Worm (Caenorhabditis elegans) whole organism, mixed stage, embryonic: ENCODE results near the gene pgap-2.

Experiments
- ceh-39 ChIP-seq: fragments of 150-350 bp; optimal IDR thresholded peaks from 2 replicates; lab custom pipeline; 2014; ENCODE audit warnings: missing biosample characterization, missing genetic modification characterization
- ceh-83 ChIP-seq: fragments of 200-800 bp; sonication (Bioruptor generic); optimal IDR thresholded peaks from 2 replicates; lab custom pipeline; 2018; ENCODE audit warnings: mild to moderate bottlenecking, missing genetic modification characterization, missing compliant biosample characterization
- ces-1 ChIP-seq: fragments of 150-350 bp; optimal IDR thresholded peaks from 2 replicates; lab custom pipeline; 2014; ENCODE audit warnings: missing biosample characterization, missing genetic modification reagents, missing genetic modification characterization
- ham-2 ChIP-seq: fragments of 200-800 bp; sonication (Bioruptor generic); optimal IDR thresholded peaks from 2 replicates; lab custom pipeline; 2018; ENCODE audit warnings: mild to moderate bottlenecking, missing genetic modification characterization, missing compliant biosample characterization
- hlh-1 ChIP-seq: fragments of 150-350 bp; optimal IDR thresholded peaks from 2 replicates; lab custom pipeline; 2014; ENCODE audit warnings: missing biosample characterization, missing genetic modification reagents, missing genetic modification characterization
- lin-13 ChIP-seq: fragments of 150-350 bp; optimal IDR thresholded peaks from 2 replicates; lab custom pipeline; 2014; ENCODE audit warnings: missing biosample characterization, missing genetic modification characterization
- lsy-2 ChIP-seq: fragments of 150-350 bp; optimal IDR thresholded peaks from 2 replicates; lab custom pipeline; 2014; ENCODE audit warnings: missing biosample characterization, missing genetic modification characterization
- nhr-237 ChIP-seq: fragments of 150-350 bp; optimal IDR thresholded peaks from 2 replicates; lab custom pipeline; 2014; ENCODE audit warnings: missing biosample characterization, missing genetic modification characterization
- sem-2 ChIP-seq: fragments of 200-800 bp; sonication (Bioruptor generic); optimal IDR thresholded peaks from 2 replicates; lab custom pipeline; 2018; ENCODE audit warnings: mild to moderate bottlenecking, missing genetic modification characterization, missing compliant biosample characterization
- snpc-4 ChIP-seq: fragments of 150-350 bp; optimal IDR thresholded peaks from 2 replicates; lab custom pipeline; 2014; ENCODE audit warnings: missing biosample characterization, missing genetic modification characterization
- sptf-1 ChIP-seq: sonication (generic microtip); optimal IDR thresholded peaks from 2 replicates; lab custom pipeline; 2017; ENCODE audit warnings: mild to moderate bottlenecking, missing genetic modification characterization, moderate library complexity, missing compliant biosample characterization
- tbx-8 ChIP-seq: fragments of 200-800 bp; sonication (Bioruptor generic); optimal IDR thresholded peaks from 2 replicates; lab custom pipeline; 2018; ENCODE audit warnings: mild to moderate bottlenecking, missing genetic modification characterization, moderate library complexity, missing compliant biosample characterization
- unc-62 ChIP-seq: fragments of 150-350 bp; optimal IDR thresholded peaks from 2 replicates; lab custom pipeline; 2014; ENCODE audit warnings: missing biosample characterization, missing genetic modification reagents, missing genetic modification characterization

DNA sequence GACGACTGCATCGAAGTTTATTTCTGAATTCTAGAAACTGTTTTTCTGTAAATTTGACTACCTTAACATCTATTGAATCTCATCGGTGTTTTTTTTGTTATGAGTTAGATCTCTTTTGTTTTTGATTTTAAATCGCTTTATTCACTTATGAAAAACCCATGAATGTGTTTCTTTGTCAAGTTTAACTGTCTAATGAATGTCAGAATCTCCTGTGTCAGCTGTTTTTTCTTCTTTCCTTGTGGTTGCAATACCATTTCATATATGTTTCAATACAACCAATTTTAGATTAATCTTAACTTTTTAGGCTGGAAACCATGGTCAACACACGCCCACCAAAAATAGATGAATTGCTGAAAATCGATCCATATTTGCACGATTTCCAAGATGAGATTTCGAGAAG, 10.2 kb upstream of the pgap-2 start, which contains the start of gene T04A8.7:
- TF ChIP-seq ham-2 (GFP tag; lab: Kevin White, UChicago) (no peak), nhr-237 (tag; lab: Kevin White, UChicago) (no peak), ces-1 (GFP tag; lab: Kevin White, UChicago) (no peak), snpc-4 (tag; lab: Kevin White, UChicago) (no peak), lin-13 (tag; lab: Kevin White, UChicago) (no peak), ceh-39 (tag; lab: Kevin White, UChicago) (no peak), lsy-2 (tag; lab: Kevin White, UChicago) (no peak), tbx-8 (no peak), ceh-83 (GFP tag; lab: Kevin White, UChicago) (no peak), sptf-1 (no peak), unc-62 (GFP tag; lab: Kevin White, UChicago) (no peak), sem-2 (no peak), hlh-1 (tag; lab: Kevin White, UChicago) (no peak)
